Fruit fly (Drosophila melanogaster): ENCODE measurements around the gene CG33303.

CG33303 gene

DNA sequence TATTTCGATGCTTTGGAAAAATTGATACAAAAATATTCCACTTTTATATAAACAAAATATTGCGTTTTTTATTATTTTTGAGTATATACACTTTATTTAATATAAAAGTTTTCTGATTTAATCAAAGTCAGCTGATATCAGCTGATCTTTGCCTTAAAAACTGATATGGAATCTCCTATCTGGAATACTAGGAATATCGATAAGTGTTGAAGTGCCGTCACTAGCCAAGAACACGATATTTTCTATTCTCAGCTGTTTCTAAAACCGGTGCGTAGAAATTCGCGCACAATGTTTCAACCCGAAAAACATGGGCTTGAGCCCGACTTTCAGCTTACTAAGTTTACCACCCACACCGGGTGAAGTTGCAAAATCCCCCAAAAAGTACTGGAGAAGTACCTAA is 33.1 kb downstream of the CG33303 start, which contains the start of gene Sps2 (continued):
- TF ChIP-seq knrl (GFP tag; IDR thresholded peaks at IDR 0.05; ENCODE audit: partially characterized antibody) (peak; percentile 75; the same call in 2 of the 3 replicates), CG32767 (GFP tag; IDR thresholded peaks at IDR 0.05) (no peak), bbx (GFP tag; IDR thresholded peaks at IDR 0.05; ENCODE audit: partially characterized antibody) (peak; percentile 78), Oli (tag; optimal IDR thresholded peaks at IDR 0.05) (no peak), ewg (GFP tag; optimal IDR thresholded peaks at IDR 0.05) (no peak), Trl (optimal IDR thresholded peaks at IDR 0.05) (no peak), Trl (GFP tag; optimal IDR thresholded peaks at IDR 0.05) (no peak), CG10543 (GFP tag; optimal IDR thresholded peaks at IDR 0.05) (no peak), Vsx1 (GFP tag; optimal IDR thresholded peaks at IDR 0.05) (no peak), CG17186 (GFP tag; optimal IDR thresholded peaks at IDR 0.05) (no peak), bigmax (GFP tag; optimal IDR thresholded peaks at IDR 0.05) (no peak), nau (GFP tag; optimal IDR thresholded peaks at IDR 0.05) (no peak), cwo (GFP tag; optimal IDR thresholded peaks at IDR 0.05) (no peak), esg (GFP tag; conservative IDR thresholded peaks at IDR 0.05) (no peak), Doc2 (GFP tag; IDR thresholded peaks at IDR 0.05) (no peak), CG6654 (GFP tag; optimal IDR thresholded peaks at IDR 0.05) (no peak), lov (optimal IDR thresholded peaks at IDR 0.05) (no peak), lov (GFP tag; IDR thresholded peaks at IDR 0.05) (no peak), Drgx (GFP tag; IDR thresholded peaks at IDR 0.05) (no peak), Nf-YC (tag; optimal IDR thresholded peaks at IDR 0.05) (peak; percentile 25), Meics (GFP tag; optimal IDR thresholded peaks at IDR 0.05) (no peak), oc (tag; optimal IDR thresholded peaks at IDR 0.05) (no peak), rib (GFP tag; IDR thresholded peaks at IDR 0.05) (no peak), pita (GFP tag; optimal IDR thresholded peaks at IDR 0.05) (no peak), Dfd (GFP tag; optimal IDR thresholded peaks at IDR 0.05) (no peak), row (GFP tag; IDR thresholded peaks at IDR 0.05) (peak; percentile 77), Pdp1 (GFP tag; optimal IDR thresholded peaks at IDR 0.05) (peak in 1 of 2 experiments; percentile 27), Scr (GFP tag; IDR thresholded peaks at IDR 0.05; ENCODE audit: partially characterized antibody) (peak; percentile 82), az2 (GFP tag; optimal IDR thresholded peaks at IDR 0.05) (no peak), Gsc (GFP tag; IDR thresholded peaks at IDR 0.05) (no peak), en (GFP tag; optimal IDR thresholded peaks at IDR 0.05) (no peak), dmrt11E (tag; optimal IDR thresholded peaks at IDR 0.05) (no peak), ssp (GFP tag; IDR thresholded peaks at IDR 0.05) (peak; percentile 17; the same call in 1 of the 2 replicates), danr (GFP tag; IDR thresholded peaks at IDR 0.05) (no peak), CG11723 (GFP tag; optimal IDR thresholded peaks at IDR 0.05) (no peak), salm (tag; optimal IDR thresholded peaks at IDR 0.05) (no peak), PHDP (tag; optimal IDR thresholded peaks at IDR 0.05) (no peak), CG12659 (GFP tag; optimal IDR thresholded peaks at IDR 0.05) (no peak), Hr3 (GFP tag; optimal IDR thresholded peaks at IDR 0.05) (no peak), CG7556 (GFP tag; optimal IDR thresholded peaks at IDR 0.05) (no peak), gsb (GFP tag; IDR thresholded peaks at IDR 0.05) (no peak), sc (optimal IDR thresholded peaks at IDR 0.05) (no peak), sc (GFP tag; optimal IDR thresholded peaks at IDR 0.05) (no peak), CG4707 (GFP tag; optimal IDR thresholded peaks at IDR 0.05) (no peak), CG4854 (GFP tag; optimal IDR thresholded peaks at IDR 0.05) (no peak), CG9876 (GFP tag; optimal IDR thresholded peaks at IDR 0.05) (no peak), Sox100B (GFP tag; optimal IDR thresholded peaks at IDR 0.05) (no peak), CG10321 (GFP tag; IDR thresholded peaks at IDR 0.05) (no peak), CG1603 (tag; optimal IDR thresholded peaks at IDR 0.05) (peak; percentile 35), Hand (GFP tag; optimal IDR thresholded peaks at IDR 0.05) (no peak), fd96Cb (tag; optimal IDR thresholded peaks at IDR 0.05) (no peak), slou (GFP tag; optimal IDR thresholded peaks at IDR 0.05) (no peak)

All from whole organism, embryonic.